Worm (Caenorhabditis elegans) whole organism, late embryonic: Measurements from ENCODE around the gene F10C1.9.

Source experiments
- F13H6.1 ChIP-seq: sonication (generic microtip); optimal IDR thresholded peaks from 2 replicates; lab custom pipeline; 2016; ENCODE audit warnings: missing genetic modification characterization, missing compliant biosample characterization
- K02D7.2 ChIP-seq: sonication (generic microtip); optimal IDR thresholded peaks from 2 replicates; lab custom pipeline; 2017; ENCODE audit warnings: mild to moderate bottlenecking, missing genetic modification characterization, missing compliant biosample characterization
- ceh-18 ChIP-seq: sonication (generic microtip); optimal IDR thresholded peaks from 2 replicates; lab custom pipeline; 2016; ENCODE audit warnings: missing genetic modification characterization, missing compliant biosample characterization
- ceh-31 ChIP-seq: sonication (generic microtip); optimal IDR thresholded peaks from 2 replicates; lab custom pipeline; 2016; ENCODE audit warnings: missing genetic modification characterization, missing compliant biosample characterization
- elt-2 ChIP-seq: sonication (generic microtip); optimal IDR thresholded peaks from 2 replicates; lab custom pipeline; 2016; ENCODE audit warnings: missing genetic modification reagents, missing genetic modification characterization, missing compliant biosample characterization
- fkh-10 ChIP-seq: fragments of 150-350 bp; optimal IDR thresholded peaks from 2 replicates; lab custom pipeline; 2014; ENCODE audit warnings: missing biosample characterization, missing genetic modification reagents, missing genetic modification characterization
- hlh-15 ChIP-seq: sonication (generic microtip); optimal IDR thresholded peaks from 2 replicates; lab custom pipeline; 2016; ENCODE audit warnings: missing genetic modification characterization, missing compliant biosample characterization
- hlh-8 ChIP-seq: sonication (generic microtip); optimal IDR thresholded peaks from 2 replicates; lab custom pipeline; 2016; ENCODE audit warnings: missing genotype, missing genetic modification characterization, missing compliant biosample characterization
- lim-6 ChIP-seq: sonication (generic microtip); optimal IDR thresholded peaks from 2 replicates; lab custom pipeline; 2016; ENCODE audit warnings: missing genetic modification characterization, missing compliant biosample characterization
- lin-11 ChIP-seq: fragments of 200-800 bp; sonication (Bioruptor generic); optimal IDR thresholded peaks from 2 replicates; lab custom pipeline; 2018; ENCODE audit warnings: mild to moderate bottlenecking, missing genetic modification characterization, missing compliant biosample characterization
- ref-2 ChIP-seq: sonication (generic microtip); optimal IDR thresholded peaks from 2 replicates; lab custom pipeline; 2016; ENCODE audit warnings: missing genetic modification characterization, missing compliant biosample characterization
- sox-2 ChIP-seq: fragments of 200-800 bp; sonication (Bioruptor generic); IDR thresholded peaks from 2 replicates; pipeline ENCODE4 v1.3.6; 2022; ENCODE audit warnings: missing genetic modification reagents, missing genetic modification characterization, missing compliant biosample characterization

The F10C1.9 gene

DNA sequence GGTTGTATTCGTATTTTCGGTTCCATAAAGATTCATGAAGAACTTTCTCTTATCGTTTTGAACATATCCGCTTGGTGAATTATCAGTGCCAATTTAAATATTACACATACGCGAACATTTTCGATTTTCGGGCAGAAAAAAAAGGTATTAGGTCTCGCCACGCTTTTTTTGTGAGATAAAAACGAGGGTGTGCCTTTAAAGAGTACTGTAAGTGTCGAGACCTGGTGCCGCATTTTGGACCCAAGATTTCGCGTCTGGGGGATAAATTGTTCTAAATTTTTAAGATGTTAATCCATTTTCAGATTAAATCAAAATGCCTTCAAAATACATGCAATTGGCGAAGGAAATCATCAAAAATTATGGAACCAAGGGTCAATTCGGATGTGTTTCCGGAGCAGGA, 51.2 kb downstream of the F10C1.9 start, which contains the start of gene C25H3.3:
C25H3.3 (plus strand) TSS at position 301 of the 400 bp plus-strand sequence.
- TF ChIP-seq lin-11 = no peak
- no peak for TF ChIP-seq K02D7.2 (tag; lab: Kevin White, UChicago)
- TF ChIP-seq lim-6 (tag; lab: Kevin White, UChicago) = no peak
- TF ChIP-seq fkh-10 (GFP tag; lab: Kevin White, UChicago) = no peak
- no peak for TF ChIP-seq ceh-18 (tag; lab: Kevin White, UChicago)
- TF ChIP-seq sox-2 (GFP tag; lab: Robert Waterston, UW) = no peak
- TF ChIP-seq hlh-8 = no peak
- TF ChIP-seq F13H6.1 (tag; lab: Kevin White, UChicago) = no peak
- no peak for TF ChIP-seq hlh-15 (tag; lab: Kevin White, UChicago)
- no peak for TF ChIP-seq ceh-31 (tag; lab: Kevin White, UChicago)
- TF ChIP-seq ref-2 (tag; lab: Kevin White, UChicago) = no peak
- no peak for TF ChIP-seq elt-2 (tag; lab: Kevin White, UChicago)
- TF ChIP-seq, all 69 proteins: peak for 0
